Fruit fly (Drosophila melanogaster) whole organism, embryonic: ENCODE data around the gene CG42554.

Experiments
- ATbp ChIP-seq: fragments of 200-800 bp; sonication (Bioruptor generic); optimal IDR thresholded peaks from 2 replicates; lab custom pipeline; 2017; ENCODE audit warnings: missing biosample characterization, mild to moderate bottlenecking, missing genetic modification characterization, missing genetic modification reagents
- Adf1 ChIP-seq: fragments of 200-800 bp; sonication (Bioruptor generic); IDR thresholded peaks from 2 replicates; pipeline ENCODE4 v1.3.6; 2022; ENCODE audit warnings: missing biosample characterization, missing genetic modification characterization
- BtbVII ChIP-seq: fragments of 200-800 bp; sonication (Bioruptor generic); optimal IDR thresholded peaks from 3 replicates; lab custom pipeline; 2017; ENCODE audit warnings: missing biosample characterization, mild to moderate bottlenecking, missing genetic modification characterization
- CG10462 ChIP-seq: fragments of 200-800 bp; sonication (Bioruptor generic); optimal IDR thresholded peaks from 2 replicates; lab custom pipeline; 2016; ENCODE audit warnings: missing biosample characterization, missing genetic modification characterization
- CG10654 ChIP-seq: fragments of 200-800 bp; sonication (Bioruptor generic); optimal IDR thresholded peaks from 2 replicates; lab custom pipeline; 2016; ENCODE audit warnings: missing biosample characterization, missing genetic modification characterization
- CG12299 ChIP-seq: fragments of 200-800 bp; sonication (Bioruptor generic); optimal IDR thresholded peaks from 2 replicates; lab custom pipeline; 2018; ENCODE audit warnings: missing biosample characterization, mild to moderate bottlenecking, missing genetic modification characterization
- CG12942 ChIP-seq: fragments of 200-800 bp; sonication (Bioruptor generic); optimal IDR thresholded peaks from 3 replicates; lab custom pipeline; 2016; ENCODE audit warnings: missing biosample characterization, missing genetic modification characterization
- CG13296 ChIP-seq: fragments of 200-800 bp; sonication (Bioruptor generic); optimal IDR thresholded peaks from 3 replicates; lab custom pipeline; 2018; ENCODE audit warnings: missing biosample characterization, mild to moderate bottlenecking, missing genetic modification characterization
- CG17359 ChIP-seq: fragments of 200-800 bp; sonication (Bioruptor generic); optimal IDR thresholded peaks from 3 replicates; lab custom pipeline; 2018; ENCODE audit warnings: missing biosample characterization, mild to moderate bottlenecking, missing genetic modification characterization, moderate library complexity
- CG1792 ChIP-seq: fragments of 200-800 bp; sonication (Bioruptor generic); optimal IDR thresholded peaks from 2 replicates; lab custom pipeline; 2016; ENCODE audit warnings: missing biosample characterization, missing genetic modification characterization
- CG18476 ChIP-seq: fragments of 200-800 bp; sonication (Bioruptor generic); optimal IDR thresholded peaks from 2 replicates; lab custom pipeline; 2016; ENCODE audit warnings: missing biosample characterization, mild to moderate bottlenecking, missing genetic modification characterization
- CG18599 ChIP-seq: fragments of 200-800 bp; sonication (Bioruptor generic); optimal IDR thresholded peaks from 3 replicates; lab custom pipeline; 2017; ENCODE audit warnings: missing biosample characterization, missing genetic modification characterization, mild to moderate bottlenecking, moderate library complexity, missing genetic modification reagents
- CG2199 ChIP-seq: fragments of 200-800 bp; sonication (Bioruptor generic); IDR thresholded peaks from 3 replicates; pipeline ENCODE4 v1.3.6; 2022; ENCODE audit warnings: missing biosample characterization, missing genetic modification characterization
- CG30431 ChIP-seq: fragments of 200-800 bp; sonication (Bioruptor generic); optimal IDR thresholded peaks from 2 replicates; lab custom pipeline; 2017; ENCODE audit warnings: missing biosample characterization, missing genetic modification characterization
- CG31388 ChIP-seq: fragments of 200-800 bp; sonication (Bioruptor generic); optimal IDR thresholded peaks from 2 replicates; lab custom pipeline; 2016; ENCODE audit warnings: missing biosample characterization, missing genetic modification characterization
- CG31441 ChIP-seq: fragments of 200-800 bp; sonication (Bioruptor generic); IDR thresholded peaks from 2 replicates; pipeline ENCODE4 v1.3.6; 2022; ENCODE audit warnings: missing biosample characterization, missing genetic modification characterization
- CG34422 ChIP-seq: fragments of 200-800 bp; sonication (Bioruptor generic); IDR thresholded peaks from 3 replicates; pipeline ENCODE4 v1.3.6; 2022; ENCODE audit warnings: missing biosample characterization, missing genetic modification characterization
- CG4707 ChIP-seq: fragments of 200-800 bp; sonication (Bioruptor generic); optimal IDR thresholded peaks from 2 replicates; lab custom pipeline; 2018; ENCODE audit warnings: missing biosample characterization, mild to moderate bottlenecking, missing genetic modification characterization, moderate library complexity
- CG6791 ChIP-seq: fragments of 200-800 bp; sonication (Bioruptor generic); IDR thresholded peaks from 3 replicates; pipeline ENCODE4 v1.3.6; 2022; ENCODE audit warnings: missing biosample characterization, missing genetic modification characterization; ENCODE audit not compliant: partially characterized antibody
- CG7372 ChIP-seq: fragments of 200-800 bp; sonication (Bioruptor generic); IDR thresholded peaks from 2 replicates; pipeline ENCODE4 v1.3.6; 2022; ENCODE audit warnings: missing biosample characterization, missing genetic modification characterization
- CG8089 ChIP-seq: fragments of 200-800 bp; sonication (Bioruptor generic); optimal IDR thresholded peaks from 3 replicates; lab custom pipeline; 2016; ENCODE audit warnings: missing biosample characterization, missing genetic modification characterization
- CG8281 ChIP-seq: fragments of 200-800 bp; sonication (Bioruptor generic); optimal IDR thresholded peaks from 2 replicates; lab custom pipeline; 2018; ENCODE audit warnings: missing biosample characterization, mild to moderate bottlenecking, missing genetic modification characterization, moderate library complexity
- CG8388 ChIP-seq: fragments of 200-800 bp; sonication (Bioruptor generic); optimal IDR thresholded peaks from 2 replicates; lab custom pipeline; 2019; ENCODE audit warnings: missing biosample characterization, mild to moderate bottlenecking, missing genetic modification characterization, moderate library complexity
- CG9609 ChIP-seq: fragments of 200-800 bp; sonication (Bioruptor generic); optimal IDR thresholded peaks from 3 replicates; lab custom pipeline; 2016; ENCODE audit warnings: missing biosample characterization, missing genetic modification characterization
- Dfd ChIP-seq, 2 experiments: fragments of >200 bp; optimal IDR thresholded peaks; 2 replicates each; lab custom pipeline; 2017; ENCODE audit warnings: missing biosample characterization in 2 of 2, missing genetic modification characterization in 2 of 2
- Dll ChIP-seq: fragments of 200-800 bp; sonication (Bioruptor generic); IDR thresholded peaks from 4 replicates; pipeline ENCODE4 v1.3.6; 2022; ENCODE audit warnings: missing biosample characterization, missing genetic modification characterization; ENCODE audit not compliant: partially characterized antibody
- Ets97D ChIP-seq: fragments of 200-800 bp; sonication (Bioruptor generic); optimal IDR thresholded peaks from 3 replicates; lab custom pipeline; 2016; ENCODE audit warnings: missing biosample characterization, missing genetic modification characterization
- HmgD ChIP-seq: fragments of 200-800 bp; sonication (Bioruptor generic); optimal IDR thresholded peaks from 3 replicates; lab custom pipeline; 2016; ENCODE audit warnings: missing biosample characterization, missing genetic modification characterization
- Nf-YA ChIP-seq: fragments of 200-800 bp; sonication (Bioruptor generic); IDR thresholded peaks from 2 replicates; pipeline ENCODE4 v1.3.6; 2022; ENCODE audit warnings: missing biosample characterization, missing genetic modification characterization
- Optix ChIP-seq: fragments of 200-800 bp; sonication (Bioruptor generic); IDR thresholded peaks from 3 replicates; pipeline ENCODE4 v1.3.6; 2022; ENCODE audit warnings: missing biosample characterization, missing genetic modification characterization
- Tbp ChIP-seq: fragments of >200 bp; optimal IDR thresholded peaks from 2 replicates; lab custom pipeline; 2018; ENCODE audit warnings: missing biosample characterization, missing genetic modification characterization
- al ChIP-seq: fragments of 200-800 bp; sonication (Bioruptor generic); IDR thresholded peaks from 2 replicates; pipeline ENCODE4 v1.3.6; 2022; ENCODE audit warnings: missing biosample characterization, missing genetic modification characterization
- chinmo ChIP-seq: fragments of 200-800 bp; sonication (Bioruptor generic); IDR thresholded peaks from 4 replicates; pipeline ENCODE4 v1.3.6; 2022; ENCODE audit warnings: missing biosample characterization, missing genetic modification characterization; ENCODE audit not compliant: partially characterized antibody
- crp ChIP-seq, 2 experiments: fragments of 200-800 bp; sonication (Bioruptor generic); optimal IDR thresholded peaks; 2 replicates in 1 of 2; 3 replicates in 1 of 2; lab custom pipeline; 2017; ENCODE audit warnings: missing biosample characterization in 2 of 2, missing genetic modification characterization in 2 of 2, mild to moderate bottlenecking in 1 of 2, moderate library complexity in 1 of 2
- dimm ChIP-seq: fragments of 200-800 bp; sonication (Bioruptor generic); IDR thresholded peaks from 2 replicates; pipeline ENCODE4 v1.3.6; 2022; ENCODE audit warnings: missing biosample characterization, missing genetic modification characterization
- fru ChIP-seq: fragments of >200 bp; optimal IDR thresholded peaks from 2 replicates; lab custom pipeline; 2017
- fu2 ChIP-seq: fragments of 200-800 bp; sonication (Bioruptor generic); optimal IDR thresholded peaks from 2 replicates; lab custom pipeline; 2016; ENCODE audit warnings: missing biosample characterization, missing genetic modification characterization
- grn ChIP-seq: fragments of 200-800 bp; sonication (Bioruptor generic); optimal IDR thresholded peaks from 3 replicates; lab custom pipeline; 2017; ENCODE audit warnings: missing biosample characterization, missing genetic modification characterization
- hth ChIP-seq: fragments of >200 bp; optimal IDR thresholded peaks from 2 replicates; lab custom pipeline; 2017; ENCODE audit warnings: inconsistent platforms
- ind ChIP-seq: fragments of 200-800 bp; sonication (Bioruptor generic); optimal IDR thresholded peaks from 3 replicates; lab custom pipeline; 2016; ENCODE audit warnings: missing biosample characterization, missing genetic modification characterization
- lab ChIP-seq: fragments of 200-800 bp; sonication (Bioruptor generic); optimal IDR thresholded peaks from 3 replicates; lab custom pipeline; 2017; ENCODE audit warnings: missing biosample characterization, missing genetic modification characterization, mild to moderate bottlenecking, moderate library complexity, missing genetic modification reagents
- lov ChIP-seq, 2 experiments: fragments of 200-800 bp in 1 of 2; fragments of >200 bp in 1 of 2; sonication (Bioruptor generic) in 1 of 2; IDR thresholded peaks in 1 of 2; optimal IDR thresholded peaks in 1 of 2; 2 replicates in 1 of 2; 3 replicates in 1 of 2; pipeline versions ENCODE4 v1.3.6 to Lab custom; 2017 to 2022; ENCODE audit warnings: missing biosample characterization in 1 of 2, missing genetic modification characterization in 1 of 2
- odd ChIP-seq: fragments of 200-800 bp; sonication (Bioruptor generic); optimal IDR thresholded peaks from 2 replicates; lab custom pipeline; 2017; ENCODE audit warnings: missing biosample characterization, mild to moderate bottlenecking, missing genetic modification characterization
- pho ChIP-seq: fragments of 200-800 bp; sonication (Bioruptor generic); optimal IDR thresholded peaks from 2 replicates; lab custom pipeline; 2016; ENCODE audit warnings: missing biosample characterization, missing genetic modification characterization
- shn ChIP-seq: fragments of 200-800 bp; sonication (Bioruptor generic); optimal IDR thresholded peaks from 3 replicates; lab custom pipeline; 2016; ENCODE audit warnings: missing biosample characterization, missing genetic modification characterization
- slbo ChIP-seq: fragments of 200-800 bp; sonication (Bioruptor generic); IDR thresholded peaks from 2 replicates; pipeline ENCODE4 v1.3.6; 2022; ENCODE audit warnings: missing biosample characterization, missing genetic modification characterization
- slou ChIP-seq: fragments of 200-800 bp; sonication (Bioruptor generic); optimal IDR thresholded peaks from 3 replicates; lab custom pipeline; 2016; ENCODE audit warnings: missing biosample characterization, missing genetic modification characterization
- tll ChIP-seq, 2 experiments: fragments of 200-800 bp in 1 of 2; fragments of >200 bp in 1 of 2; sonication (Bioruptor generic) in 1 of 2; optimal IDR thresholded peaks; 2 replicates each; lab custom pipeline; 2017 to 2019; ENCODE audit warnings: missing biosample characterization in 2 of 2, missing genetic modification characterization in 2 of 2, mild to moderate bottlenecking in 1 of 2, moderate library complexity in 1 of 2
- zf30C ChIP-seq: fragments of 200-800 bp; sonication (Bioruptor generic); optimal IDR thresholded peaks from 3 replicates; lab custom pipeline; 2018; ENCODE audit warnings: missing biosample characterization, mild to moderate bottlenecking, missing genetic modification characterization

CG42554 gene

dm6 chr3L:796926-797802, 38.3 kb upstream of the CG42554 start (continued):
- TF ChIP-seq Dll (no peak), ATbp (peak; percentile 35), CG12299 (no peak), Nf-YA (GFP tag; lab: Robert Waterston, UW) (peak; percentile 41; the same call in 1 of the 2 replicates), HmgD (no peak), CG12942 (GFP tag; lab: Kevin White, UChicago) (no peak), CG4707 (GFP tag; lab: Kevin White, UChicago) (no peak), CG8388 (GFP tag; lab: Kevin White, UChicago) (peak; percentile 50), lab (GFP tag; lab: Kevin White, UChicago) (peak; percentile 81), CG18599 (GFP tag; lab: Kevin White, UChicago) (peak; percentile 90), CG18476 (GFP tag; lab: Kevin White, UChicago) (peak; percentile 49), CG31441 (peak; percentile 64), CG31388 (no peak), CG17359 (tag; lab: Kevin White, UChicago) (peak; percentile 78), lov (optimal IDR thresholded peaks at IDR 0.05; lab: Kevin White, UChicago) (no peak), lov (GFP tag; IDR thresholded peaks at IDR 0.05; lab: Robert Waterston, UW) (no peak), CG10654 (GFP tag; lab: Kevin White, UChicago) (peak; percentile 46), chinmo (GFP tag; lab: Robert Waterston, UW) (0 out of 4 replicates have a peak, but pooled peaks have one; percentile 8), dimm (no peak), CG8281 (tag; lab: Kevin White, UChicago) (peak; percentile 26), shn (GFP tag; lab: Kevin White, UChicago) (no peak), fru (no peak), grn (GFP tag; lab: Kevin White, UChicago) (no peak), CG6791 (GFP tag; lab: Robert Waterston, UW) (no peak), CG9609 (GFP tag; lab: Kevin White, UChicago) (no peak), CG2199 (no peak), CG10462 (GFP tag; lab: Kevin White, UChicago) (no peak), CG13296 (GFP tag; lab: Kevin White, UChicago) (peak; percentile 62), crp (GFP tag; optimal IDR thresholded peaks at IDR 0.05; lab: Kevin White, UChicago) (no peak), CG1792 (GFP tag; lab: Kevin White, UChicago) (no peak), Optix (GFP tag; lab: Robert Waterston, UW) (no peak), al (GFP tag; lab: Robert Waterston, UW) (no peak), CG34422 (GFP tag; lab: Robert Waterston, UW) (0 out of 3 replicates have a peak, but pooled peaks have one; percentile 45), ind (GFP tag; lab: Kevin White, UChicago) (peak; percentile 44), CG30431 (GFP tag; lab: Kevin White, UChicago) (no peak), CG7372 (GFP tag; lab: Robert Waterston, UW) (0 out of 2 replicates have a peak, but pooled peaks have one; percentile 26), Adf1 (no peak), Dfd (GFP tag; optimal IDR thresholded peaks at IDR 0.05; lab: Kevin White, UChicago) (no peak), odd (no peak), slbo (GFP tag; lab: Robert Waterston, UW) (peak; percentile 52), fu2 (no peak), slou (GFP tag; lab: Kevin White, UChicago) (no peak), BtbVII (peak; percentile 76), tll (GFP tag; optimal IDR thresholded peaks at IDR 0.05; lab: Kevin White, UChicago) (no peak), pho (GFP tag; lab: Kevin White, UChicago) (no peak), Ets97D (no peak), Tbp (GFP tag; lab: Kevin White, UChicago) (no peak), hth (lab: Kevin White, UChicago) (no peak), zf30C (GFP tag; lab: Kevin White, UChicago) (no peak), CG8089 (no peak)
